Worm (Caenorhabditis elegans) whole organism, early embryonic: ENCODE measurements around the gene nac-2.

Experiments used
- B0310.2 ChIP-seq: sonication (generic microtip); optimal IDR thresholded peaks from 2 replicates; lab custom pipeline; 2016; ENCODE audit warnings: mild to moderate bottlenecking, missing genetic modification characterization, missing compliant biosample characterization
- F13C5.2 ChIP-seq: sonication (generic microtip); optimal IDR thresholded peaks from 2 replicates; lab custom pipeline; 2017; ENCODE audit warnings: mild to moderate bottlenecking, missing genetic modification characterization, inconsistent platforms, missing compliant biosample characterization
- aly-1 ChIP-seq: sonication (generic microtip); optimal IDR thresholded peaks from 2 replicates; lab custom pipeline; 2016; ENCODE audit warnings: missing genetic modification characterization, missing compliant biosample characterization
- ama-1 ChIP-seq: fragments of 150-350 bp; optimal IDR thresholded peaks from 2 replicates; lab custom pipeline; 2014
- ceh-13 ChIP-seq: fragments of 200-800 bp; sonication (Bioruptor generic); optimal IDR thresholded peaks from 2 replicates; lab custom pipeline; 2018; ENCODE audit warnings: mild to moderate bottlenecking, missing genetic modification characterization, missing compliant biosample characterization
- ceh-36 ChIP-seq: sonication (generic microtip); optimal IDR thresholded peaks from 2 replicates; lab custom pipeline; 2016; ENCODE audit warnings: missing genetic modification characterization, inconsistent platforms, missing compliant biosample characterization
- ets-7 ChIP-seq: sonication (generic microtip); optimal IDR thresholded peaks from 2 replicates; lab custom pipeline; 2016; ENCODE audit warnings: missing genotype, missing genetic modification characterization, missing compliant biosample characterization
- flt-1 ChIP-seq: fragments of 200-800 bp; sonication (Bioruptor generic); IDR thresholded peaks from 2 replicates; pipeline ENCODE4 v1.3.6; 2022; ENCODE audit warnings: missing genetic modification characterization, missing compliant biosample characterization
- hmbx-1 ChIP-seq: sonication (generic microtip); optimal IDR thresholded peaks from 2 replicates; lab custom pipeline; 2016; ENCODE audit warnings: mild to moderate bottlenecking, missing genetic modification characterization, missing compliant biosample characterization
- hmg-4 ChIP-seq: fragments of 200-800 bp; sonication (Bioruptor generic); optimal IDR thresholded peaks from 2 replicates; lab custom pipeline; 2018; ENCODE audit warnings: mild to moderate bottlenecking, missing genetic modification characterization, missing compliant biosample characterization
- hnd-1 ChIP-seq: sonication (generic microtip); optimal IDR thresholded peaks from 2 replicates; lab custom pipeline; 2016; ENCODE audit warnings: missing genetic modification characterization, missing compliant biosample characterization
- pes-1 ChIP-seq: fragments of 200-800 bp; sonication (Bioruptor generic); IDR thresholded peaks from 2 replicates; pipeline ENCODE4 v1.3.6; 2022; ENCODE audit warnings: missing genetic modification reagents, missing genetic modification characterization, missing compliant biosample characterization
- scrt-1 ChIP-seq: fragments of 200-800 bp; sonication (Bioruptor generic); IDR thresholded peaks from 2 replicates; pipeline ENCODE4 v1.3.6; 2022; ENCODE audit warnings: missing genetic modification characterization, missing compliant biosample characterization
- sea-1 ChIP-seq: fragments of 200-800 bp; sonication (Bioruptor generic); conservative IDR thresholded peaks from 2 replicates; pipeline ENCODE4 v1.3.6; 2022; ENCODE audit warnings: missing genetic modification characterization, missing compliant biosample characterization
- tbx-11 ChIP-seq: fragments of 200-800 bp; sonication (Bioruptor generic); IDR thresholded peaks from 2 replicates; pipeline ENCODE4 v1.3.6; 2022; ENCODE audit warnings: missing genetic modification characterization, missing compliant biosample characterization
- tbx-37 ChIP-seq: fragments of 200-800 bp; sonication (Bioruptor generic); conservative IDR thresholded peaks from 2 replicates; pipeline ENCODE4 v1.3.6; 2022; ENCODE audit warnings: missing genetic modification reagents, missing genetic modification characterization, missing compliant biosample characterization
- tra-4 ChIP-seq: sonication (generic microtip); optimal IDR thresholded peaks from 2 replicates; lab custom pipeline; 2017; ENCODE audit warnings: missing genetic modification characterization, missing compliant biosample characterization

nac-2 gene

ce11 chrIII:9026951-9027350 is 16.1 kb downstream of the nac-2 start, which contains the start of gene F59B2.13:
TSS of gene F59B2.13 (minus strand) at chrIII:9027051.
- TF ChIP-seq F13C5.2 (tag; lab: Kevin White, UChicago): no peak
- TF ChIP-seq hmg-4 (GFP tag; lab: Kevin White, UChicago): no peak
- TF ChIP-seq sea-1 (GFP tag; lab: Robert Waterston, UW): no peak
- TF ChIP-seq scrt-1 (GFP tag; lab: Robert Waterston, UW): no peak
- TF ChIP-seq ceh-13 (GFP tag; lab: Kevin White, UChicago): no peak
- TF ChIP-seq pes-1 (GFP tag; lab: Robert Waterston, UW): no peak
- no peak for TF ChIP-seq hmbx-1 (tag; lab: Kevin White, UChicago)
- TF ChIP-seq B0310.2 (tag; lab: Kevin White, UChicago): no peak
- TF ChIP-seq flt-1: no peak
- no peak for TF ChIP-seq tbx-37 (GFP tag; lab: Robert Waterston, UW)
- TF ChIP-seq ama-1 (lab: Kevin White, UChicago): no peak
- TF ChIP-seq aly-1 (tag; lab: Kevin White, UChicago): no peak
- no peak for TF ChIP-seq tbx-11 (GFP tag; lab: Robert Waterston, UW)
- no peak for TF ChIP-seq ets-7 (tag; lab: Kevin White, UChicago)
- TF ChIP-seq tra-4 (tag; lab: Kevin White, UChicago): no peak
- TF ChIP-seq hnd-1: no peak
- TF ChIP-seq ceh-36 (tag; lab: Kevin White, UChicago): no peak

- TF ChIP-seq F13C5.2 (tag; lab: Kevin White, UChicago): no peak
- TF ChIP-seq ama-1 (lab: Kevin White, UChicago): no peak
- TF ChIP-seq ets-7 (tag; lab: Kevin White, UChicago): no peak
Observed at ce11 chrIII:9023601-9024000, 19.5 kb downstream of the nac-2 start.

- TF ChIP-seq sea-1 (GFP tag; lab: Robert Waterston, UW) (no peak), ets-7 (tag; lab: Kevin White, UChicago) (no peak), aly-1 (tag; lab: Kevin White, UChicago) (no peak), F13C5.2 (tag; lab: Kevin White, UChicago) (no peak), tbx-37 (GFP tag; lab: Robert Waterston, UW) (no peak), hmg-4 (GFP tag; lab: Kevin White, UChicago) (no peak), scrt-1 (GFP tag; lab: Robert Waterston, UW) (no peak), hmbx-1 (tag; lab: Kevin White, UChicago) (no peak), ceh-36 (tag; lab: Kevin White, UChicago) (no peak)
Observed at ce11 chrIII:9022535-9022934, 20.6 kb downstream of the nac-2 start, which contains the start of gene F59B2.14. TSS of gene F59B2.14 (minus strand) at chrIII:9022635.

- TF ChIP-seq ets-7 (tag; lab: Kevin White, UChicago) (no peak), ama-1 (lab: Kevin White, UChicago) (no peak), B0310.2 (tag; lab: Kevin White, UChicago) (no peak), scrt-1 (GFP tag; lab: Robert Waterston, UW) (no peak), tbx-11 (GFP tag; lab: Robert Waterston, UW) (no peak), tra-4 (tag; lab: Kevin White, UChicago) (no peak), hnd-1 (no peak), pes-1 (GFP tag; lab: Robert Waterston, UW) (no peak)
Observed at ce11 chrIII:9017181-9017651, 25.9 kb downstream of the nac-2 start, which contains the start of gene F59B2.12. TSS of gene F59B2.12 (plus strand) at chrIII:9017601.

- TF ChIP-seq tra-4 (tag; lab: Kevin White, UChicago) (no peak), ceh-36 (tag; lab: Kevin White, UChicago) (no peak), tbx-37 (GFP tag; lab: Robert Waterston, UW) (no peak), tbx-11 (GFP tag; lab: Robert Waterston, UW) (no peak), B0310.2 (tag; lab: Kevin White, UChicago) (no peak), flt-1 (no peak), hmbx-1 (tag; lab: Kevin White, UChicago) (no peak), sea-1 (GFP tag; lab: Robert Waterston, UW) (no peak), pes-1 (GFP tag; lab: Robert Waterston, UW) (no peak), F13C5.2 (tag; lab: Kevin White, UChicago) (no peak), hmg-4 (GFP tag; lab: Kevin White, UChicago) (no peak), ets-7 (tag; lab: Kevin White, UChicago) (no peak), ceh-13 (GFP tag; lab: Kevin White, UChicago) (no peak), ama-1 (lab: Kevin White, UChicago) (no peak), hnd-1 (no peak), aly-1 (tag; lab: Kevin White, UChicago) (no peak), scrt-1 (GFP tag; lab: Robert Waterston, UW) (no peak)
Observed at ce11 chrIII:9012309-9012708, 30.8 kb downstream of the nac-2 start, which contains the start of gene F59B2.9. TSS of gene F59B2.9 (minus strand) at chrIII:9012409.

ce11 chrIII:9010047-9010446 is 33.1 kb downstream of the nac-2 start, which contains the start of gene F59B2.8:
TSS of gene F59B2.8 (minus strand) at chrIII:9010197.
- no peak for TF ChIP-seq pes-1 (GFP tag; lab: Robert Waterston, UW)
- no peak for TF ChIP-seq ama-1 (lab: Kevin White, UChicago)
- TF ChIP-seq tra-4 (tag; lab: Kevin White, UChicago): no peak
- TF ChIP-seq tbx-37 (GFP tag; lab: Robert Waterston, UW): no peak
- no peak for TF ChIP-seq hnd-1
- no peak for TF ChIP-seq tbx-11 (GFP tag; lab: Robert Waterston, UW)
- no peak for TF ChIP-seq scrt-1 (GFP tag; lab: Robert Waterston, UW)
- no peak for TF ChIP-seq aly-1 (tag; lab: Kevin White, UChicago)
- no peak for TF ChIP-seq hmg-4 (GFP tag; lab: Kevin White, UChicago)
- no peak for TF ChIP-seq ceh-13 (GFP tag; lab: Kevin White, UChicago)
- TF ChIP-seq F13C5.2 (tag; lab: Kevin White, UChicago): no peak

- peak; percentile 22 for TF ChIP-seq hmg-4 (GFP tag; lab: Kevin White, UChicago)
- TF ChIP-seq aly-1 (tag; lab: Kevin White, UChicago): no peak
- no peak for TF ChIP-seq scrt-1 (GFP tag; lab: Robert Waterston, UW)
Observed at ce11 chrIII:9007183-9007582, 35.9 kb downstream of the nac-2 start.
